Fruit fly (Drosophila melanogaster): ENCODE data around the gene lectin-21Ca.

lectin-21Ca gene

DNA sequence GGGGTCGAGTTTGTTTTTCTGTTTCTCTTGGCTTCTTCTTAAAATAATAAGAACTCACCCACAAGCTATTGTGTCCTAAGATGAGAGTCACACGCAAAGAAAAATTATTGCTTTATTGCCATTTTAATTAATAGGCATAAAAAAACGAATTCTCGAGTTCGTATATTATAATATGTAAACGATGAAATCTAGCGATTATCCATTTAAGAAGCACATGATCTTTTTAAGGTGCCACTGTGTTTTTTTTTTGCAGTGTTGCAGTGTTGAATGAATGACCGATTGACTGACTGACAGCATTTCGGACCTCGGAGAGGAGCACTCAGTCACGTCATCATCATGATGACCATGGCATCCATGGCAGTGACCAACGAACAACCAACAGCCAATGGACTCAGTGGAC is 50.5 kb downstream of the lectin-21Ca start:
- TF ChIP-seq Sox15 (GFP tag; optimal IDR thresholded peaks at IDR 0.05) (peak; percentile 3), Hr38 (GFP tag; optimal IDR thresholded peaks at IDR 0.05) (no peak), CG3919 (GFP tag; optimal IDR thresholded peaks at IDR 0.05) (peak; percentile 74), CG10631 (GFP tag; optimal IDR thresholded peaks at IDR 0.05) (peak; percentile 55), CG11902 (GFP tag; optimal IDR thresholded peaks at IDR 0.05) (peak; percentile 39), vri (GFP tag; optimal IDR thresholded peaks at IDR 0.05) (peak; percentile 46), Hr39 (GFP tag; optimal IDR thresholded peaks at IDR 0.05) (peak; percentile 76), OdsH (GFP tag; optimal IDR thresholded peaks at IDR 0.05) (peak; percentile 64), CG31627 (GFP tag; optimal IDR thresholded peaks at IDR 0.05) (peak; percentile 73), Ets96B (tag; optimal IDR thresholded peaks at IDR 0.05) (peak; percentile 12), net (GFP tag; optimal IDR thresholded peaks at IDR 0.05) (peak; percentile 43), ss (GFP tag; optimal IDR thresholded peaks at IDR 0.05) (no peak), salr (GFP tag; optimal IDR thresholded peaks at IDR 0.05) (peak; percentile 26 to 32), Gug (GFP tag; IDR thresholded peaks at IDR 0.05) (no peak; the same call in 1 of the 2 replicates), CG6854 (GFP tag; optimal IDR thresholded peaks at IDR 0.05) (no peak), Eip93F (GFP tag; optimal IDR thresholded peaks at IDR 0.05) (no peak), Eip78C (GFP tag) (peak; percentile 93), Sox14 (GFP tag; optimal IDR thresholded peaks at IDR 0.05) (peak; percentile 66), Ets21C (GFP tag; optimal IDR thresholded peaks at IDR 0.05) (peak; percentile 61), CG3032 (tag; optimal IDR thresholded peaks at IDR 0.05) (no peak), Met (GFP tag; optimal IDR thresholded peaks at IDR 0.05) (peak; percentile 76), Hr4 (GFP tag; optimal IDR thresholded peaks at IDR 0.05) (peak; percentile 37), pdm3 (GFP tag; optimal IDR thresholded peaks at IDR 0.05) (peak; percentile 74), acj6 (GFP tag; optimal IDR thresholded peaks at IDR 0.05) (peak; percentile 66), fd85E (GFP tag; optimal IDR thresholded peaks at IDR 0.05) (no peak), achi (GFP tag; optimal IDR thresholded peaks at IDR 0.05) (peak; percentile 70), dac (GFP tag; optimal IDR thresholded peaks at IDR 0.05) (no peak), eg (GFP tag; IDR thresholded peaks at IDR 0.05) (no peak), CG32006 (GFP tag; optimal IDR thresholded peaks at IDR 0.05) (peak; percentile 59), Smox (GFP tag; optimal IDR thresholded peaks at IDR 0.05) (peak; percentile 78), spab (GFP tag; optimal IDR thresholded peaks at IDR 0.05) (peak; percentile 47), CG8632 (GFP tag; optimal IDR thresholded peaks at IDR 0.05) (peak; percentile 60), Lpt (GFP tag; optimal IDR thresholded peaks at IDR 0.05) (peak; percentile 2), lz (GFP tag; optimal IDR thresholded peaks at IDR 0.05) (peak; percentile 73), topi (GFP tag; optimal IDR thresholded peaks at IDR 0.05) (peak; percentile 76), CG11762 (GFP tag; optimal IDR thresholded peaks at IDR 0.05; ENCODE audit: insufficient read depth) (peak; percentile 60), fd59A (GFP tag; optimal IDR thresholded peaks at IDR 0.05) (peak; percentile 28), CG7368 (GFP tag; optimal IDR thresholded peaks at IDR 0.05) (peak; percentile 32), CG8319 (GFP tag; optimal IDR thresholded peaks at IDR 0.05) (peak; percentile 62), CG4318 (GFP tag; optimal IDR thresholded peaks at IDR 0.05) (no peak), CG6792 (GFP tag; optimal IDR thresholded peaks at IDR 0.05) (peak; percentile 63), dsx (GFP tag; optimal IDR thresholded peaks at IDR 0.05; ENCODE audit: poor library complexity, severe bottlenecking) (no peak), CG10669 (GFP tag; optimal IDR thresholded peaks at IDR 0.05) (peak; percentile 48), CG15336 (GFP tag; IDR thresholded peaks at IDR 0.05) (peak; percentile 26; the same call in 1 of the 2 replicates), CG6808 (GFP tag; optimal IDR thresholded peaks at IDR 0.05) (peak; percentile 28), CG6163 (GFP tag; IDR thresholded peaks at IDR 0.05) (peak; percentile 67; the same call in 2 of the 3 replicates), cyc (GFP tag; optimal IDR thresholded peaks at IDR 0.05) (peak; percentile 70), CG9139 (GFP tag; optimal IDR thresholded peaks at IDR 0.05) (no peak), fkh (GFP tag; optimal IDR thresholded peaks at IDR 0.05) (no peak), CG1621 (tag; optimal IDR thresholded peaks at IDR 0.05) (peak; percentile 40), CG16779 (tag; optimal IDR thresholded peaks at IDR 0.05) (no peak), Eip75B (GFP tag; optimal IDR thresholded peaks at IDR 0.05) (peak; percentile 72)

Measured in whole organism, prepupa.